Worm (Caenorhabditis elegans): ENCODE results near the gene nrde-1.

DNA sequence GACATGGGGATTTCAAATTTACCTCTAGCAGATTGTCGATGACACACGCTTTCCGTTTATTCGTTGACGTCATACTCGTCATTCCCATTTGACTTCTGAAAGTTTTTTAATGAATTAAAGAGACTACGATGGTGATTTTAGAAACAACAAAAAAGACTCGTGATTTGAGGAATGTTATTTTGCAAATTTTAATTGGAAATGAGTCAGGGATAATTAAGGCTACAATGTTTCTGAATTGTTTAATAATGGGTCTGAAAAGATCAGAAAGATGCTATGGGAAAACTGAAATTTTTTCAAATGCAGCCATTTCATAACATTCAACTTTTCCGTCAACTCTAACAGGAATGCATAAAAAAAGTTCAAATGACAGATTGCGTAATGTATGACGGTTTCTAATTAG, 52.2 kb downstream of the nrde-1 start, which contains the start of gene C44F1.1:
- TF ChIP-seq pqm-1 (tag; optimal IDR thresholded peaks at IDR 0.05) = no peak
- no peak for TF ChIP-seq ama-1 (optimal IDR thresholded peaks at IDR 0.05)
- no peak for TF ChIP-seq ceh-82 (tag; optimal IDR thresholded peaks at IDR 0.05)
- no peak for TF ChIP-seq nhr-23 (tag; optimal IDR thresholded peaks at IDR 0.05)
- TF ChIP-seq snpc-4 (tag; optimal IDR thresholded peaks at IDR 0.05) = no peak

Measured in whole organism, L3 larva.